Fruit fly (Drosophila melanogaster): ENCODE measurements around the gene TP53INP.

dm6 chr3L:4413800-4414446 lies 7.2 kb downstream of the TP53INP start:
- no peak for TF ChIP-seq CG31441 (GFP tag; IDR thresholded peaks at IDR 0.05)
- TF ChIP-seq Nf-YB (GFP tag; optimal IDR thresholded peaks at IDR 0.05), result no peak
- no peak for TF ChIP-seq Jarid2 (GFP tag; optimal IDR thresholded peaks at IDR 0.05)
- TF ChIP-seq slou (GFP tag; optimal IDR thresholded peaks at IDR 0.05), result no peak
- TF ChIP-seq zfh2 (GFP tag; optimal IDR thresholded peaks at IDR 0.05), result no peak
- no peak for TF ChIP-seq inv (GFP tag; IDR thresholded peaks at IDR 0.05; ENCODE audit: partially characterized antibody)
